Fruit fly (Drosophila melanogaster) whole organism, embryonic: ENCODE data around the gene Obp19a.

Source experiments
- B-H1 ChIP-seq: fragments of 200-800 bp; sonication (Bioruptor generic); IDR thresholded peaks from 3 replicates; pipeline ENCODE4 v1.3.6; 2022; ENCODE audit warnings: missing biosample characterization, missing genetic modification characterization
- CG11093 ChIP-seq: fragments of 200-800 bp; sonication (Bioruptor generic); IDR thresholded peaks from 3 replicates; pipeline ENCODE4 v1.3.6; 2022; ENCODE audit warnings: missing biosample characterization, missing genetic modification characterization
- CG11504 ChIP-seq: fragments of 200-800 bp; sonication (Bioruptor generic); optimal IDR thresholded peaks from 3 replicates; lab custom pipeline; 2019; ENCODE audit warnings: missing biosample characterization, mild to moderate bottlenecking, missing genetic modification characterization, moderate library complexity
- CG1233 ChIP-seq: fragments of 200-800 bp; sonication (Bioruptor generic); optimal IDR thresholded peaks from 4 replicates; lab custom pipeline; 2018; ENCODE audit warnings: missing biosample characterization, mild to moderate bottlenecking, missing genetic modification characterization
- CG15269 ChIP-seq: fragments of 200-800 bp; sonication (Bioruptor generic); optimal IDR thresholded peaks from 2 replicates; lab custom pipeline; 2018; ENCODE audit warnings: missing biosample characterization, mild to moderate bottlenecking, missing genetic modification characterization, moderate library complexity
- CG1529 ChIP-seq: fragments of 200-800 bp; sonication (Bioruptor generic); optimal IDR thresholded peaks from 3 replicates; lab custom pipeline; 2018; ENCODE audit warnings: missing biosample characterization, missing genetic modification characterization
- CG17359 ChIP-seq: fragments of 200-800 bp; sonication (Bioruptor generic); optimal IDR thresholded peaks from 3 replicates; lab custom pipeline; 2018; ENCODE audit warnings: missing biosample characterization, mild to moderate bottlenecking, missing genetic modification characterization, moderate library complexity
- CG17568 ChIP-seq: fragments of 200-800 bp; sonication (Bioruptor generic); optimal IDR thresholded peaks from 2 replicates; lab custom pipeline; 2018; ENCODE audit warnings: missing biosample characterization, mild to moderate bottlenecking, missing genetic modification characterization, moderate library complexity
- CG1832 ChIP-seq: fragments of 200-800 bp; sonication (Bioruptor generic); optimal IDR thresholded peaks from 2 replicates; lab custom pipeline; 2017; ENCODE audit warnings: missing biosample characterization, mild to moderate bottlenecking, missing genetic modification characterization, inconsistent platforms
- CG2129 ChIP-seq: fragments of 200-800 bp; sonication (Bioruptor generic); IDR thresholded peaks from 2 replicates; pipeline ENCODE4 v1.3.6; 2022; ENCODE audit warnings: missing biosample characterization, missing genetic modification characterization; ENCODE audit not compliant: partially characterized antibody
- CG2199 ChIP-seq: fragments of 200-800 bp; sonication (Bioruptor generic); IDR thresholded peaks from 3 replicates; pipeline ENCODE4 v1.3.6; 2022; ENCODE audit warnings: missing biosample characterization, missing genetic modification characterization
- CG34224 ChIP-seq: fragments of 200-800 bp; sonication (Bioruptor generic); IDR thresholded peaks from 3 replicates; pipeline ENCODE4 v1.3.6; 2022; ENCODE audit warnings: missing biosample characterization, missing genetic modification characterization; ENCODE audit not compliant: partially characterized antibody
- CG4282 ChIP-seq: fragments of 200-800 bp; sonication (Bioruptor generic); optimal IDR thresholded peaks from 2 replicates; lab custom pipeline; 2016; ENCODE audit warnings: missing biosample characterization, missing genetic modification characterization
- CG43689 ChIP-seq: fragments of 200-800 bp; sonication (Bioruptor generic); IDR thresholded peaks from 2 replicates; pipeline ENCODE4 v1.3.6; 2022; ENCODE audit warnings: missing biosample characterization, missing genetic modification characterization
- CG4854 ChIP-seq: fragments of 200-800 bp; sonication (Bioruptor generic); optimal IDR thresholded peaks from 2 replicates; lab custom pipeline; 2016; ENCODE audit warnings: missing biosample characterization, missing genetic modification characterization, inconsistent platforms
- CG6175 ChIP-seq: fragments of 200-800 bp; sonication (Bioruptor generic); IDR thresholded peaks from 3 replicates; pipeline ENCODE4 v1.3.6; 2022; ENCODE audit warnings: missing biosample characterization, missing genetic modification characterization
- CG6654 ChIP-seq: fragments of 200-800 bp; sonication (Bioruptor generic); optimal IDR thresholded peaks from 2 replicates; lab custom pipeline; 2017; ENCODE audit warnings: missing biosample characterization, mild to moderate bottlenecking, missing genetic modification characterization
- CG7556 ChIP-seq: fragments of 200-800 bp; sonication (Bioruptor generic); optimal IDR thresholded peaks from 2 replicates; lab custom pipeline; 2017; ENCODE audit warnings: missing biosample characterization, mild to moderate bottlenecking, missing genetic modification characterization
- CG8924 ChIP-seq: fragments of 200-800 bp; optimal IDR thresholded peaks from 3 replicates; lab custom pipeline; 2019; ENCODE audit warnings: missing biosample characterization, mild to moderate bottlenecking, missing genetic modification characterization, moderate library complexity
- CG9876 ChIP-seq: fragments of 200-800 bp; sonication (Bioruptor generic); optimal IDR thresholded peaks from 2 replicates; lab custom pipeline; 2016; ENCODE audit warnings: missing biosample characterization, missing genetic modification characterization
- Dref ChIP-seq: fragments of 200-800 bp; sonication (Bioruptor generic); IDR thresholded peaks from 2 replicates; pipeline ENCODE4 v1.3.6; 2022; ENCODE audit warnings: missing biosample characterization, missing genetic modification characterization
- Fer2 ChIP-seq: fragments of 200-800 bp; sonication (Bioruptor generic); optimal IDR thresholded peaks from 2 replicates; lab custom pipeline; 2018; ENCODE audit warnings: missing biosample characterization, mild to moderate bottlenecking, missing genetic modification characterization, moderate library complexity
- MESR4 ChIP-seq: fragments of 200-800 bp; sonication (Bioruptor generic); optimal IDR thresholded peaks from 2 replicates; lab custom pipeline; 2018; ENCODE audit warnings: missing biosample characterization, mild to moderate bottlenecking, missing genetic modification characterization, moderate library complexity
- Mad ChIP-seq: fragments of 200-800 bp; sonication (Bioruptor generic); optimal IDR thresholded peaks from 2 replicates; lab custom pipeline; 2016; ENCODE audit warnings: missing biosample characterization, missing genetic modification characterization
- NC2α ChIP-seq: fragments of 200-800 bp; sonication (Bioruptor generic); optimal IDR thresholded peaks from 2 replicates; lab custom pipeline; 2016; ENCODE audit warnings: missing biosample characterization, missing genetic modification characterization
- NC2β ChIP-seq: fragments of 200-800 bp; sonication (Bioruptor generic); optimal IDR thresholded peaks from 2 replicates; lab custom pipeline; 2016; ENCODE audit warnings: missing biosample characterization, missing genetic modification characterization
- Oaz ChIP-seq: fragments of 200-800 bp; sonication (Bioruptor generic); IDR thresholded peaks from 2 replicates; pipeline ENCODE4 v1.3.6; 2022; ENCODE audit warnings: missing biosample characterization, missing genetic modification characterization
- Stat92E ChIP-seq, 3 experiments: fragments of >200 bp in 2 of 3; fragments of 200-800 bp in 1 of 3; sonication (Bioruptor generic) in 1 of 3; optimal IDR thresholded peaks; 2 replicates each; lab custom pipeline; 2017 to 2019; ENCODE audit warnings: missing biosample characterization in 3 of 3, missing genetic modification characterization in 3 of 3, mild to moderate bottlenecking in 1 of 3, moderate library complexity in 1 of 3
- Trl ChIP-seq, 3 experiments: fragments of >200 bp in 2 of 3; fragments of 200-800 bp in 1 of 3; sonication (Bioruptor generic) in 1 of 3; optimal IDR thresholded peaks; 2 replicates in 1 of 3; 3 replicates in 2 of 3; lab custom pipeline; 2016 to 2017; ENCODE audit warnings: missing biosample characterization in 1 of 3, missing genetic modification characterization in 1 of 3
- Xbp1 ChIP-seq: fragments of 200-800 bp; sonication (Bioruptor generic); optimal IDR thresholded peaks from 3 replicates; lab custom pipeline; 2016; ENCODE audit warnings: missing biosample characterization, mild to moderate bottlenecking, missing genetic modification characterization
- ap ChIP-seq: fragments of 200-800 bp; sonication (Bioruptor generic); IDR thresholded peaks from 2 replicates; pipeline ENCODE4 v1.3.6; 2022; ENCODE audit warnings: missing biosample characterization, missing genetic modification characterization
- bcd ChIP-seq: fragments of 200-800 bp; sonication (Bioruptor generic); optimal IDR thresholded peaks from 2 replicates; lab custom pipeline; 2017; ENCODE audit warnings: missing biosample characterization, mild to moderate bottlenecking, missing genetic modification characterization
- fd102C ChIP-seq: fragments of 200-800 bp; sonication (Bioruptor generic); optimal IDR thresholded peaks from 2 replicates; lab custom pipeline; 2018; ENCODE audit warnings: missing biosample characterization, mild to moderate bottlenecking, missing genetic modification characterization, moderate library complexity
- hb ChIP-seq: fragments of 200-800 bp; sonication (Bioruptor generic); IDR thresholded peaks from 3 replicates; pipeline ENCODE4 v1.3.6; 2022; ENCODE audit warnings: missing biosample characterization, missing genetic modification characterization; ENCODE audit not compliant: partially characterized antibody
- her ChIP-seq: fragments of 200-800 bp; sonication (Bioruptor generic); optimal IDR thresholded peaks from 2 replicates; lab custom pipeline; 2016; ENCODE audit warnings: missing biosample characterization, missing genetic modification characterization
- ind ChIP-seq: fragments of 200-800 bp; sonication (Bioruptor generic); optimal IDR thresholded peaks from 3 replicates; lab custom pipeline; 2016; ENCODE audit warnings: missing biosample characterization, missing genetic modification characterization
- maf-S ChIP-seq: fragments of 200-800 bp; sonication (Bioruptor generic); optimal IDR thresholded peaks from 2 replicates; lab custom pipeline; 2016; ENCODE audit warnings: missing biosample characterization, missing genetic modification characterization
- mld ChIP-seq: fragments of 200-800 bp; sonication (Bioruptor generic); IDR thresholded peaks from 3 replicates; pipeline ENCODE4 v1.3.6; 2022; ENCODE audit warnings: missing biosample characterization, missing genetic modification characterization; ENCODE audit not compliant: partially characterized antibody
- nau ChIP-seq: fragments of 200-800 bp; sonication (Bioruptor generic); optimal IDR thresholded peaks from 3 replicates; lab custom pipeline; 2017; ENCODE audit warnings: missing biosample characterization, mild to moderate bottlenecking, missing genetic modification characterization, missing genetic modification reagents
- nerfin-1 ChIP-seq: fragments of 200-800 bp; sonication (Bioruptor generic); optimal IDR thresholded peaks from 3 replicates; lab custom pipeline; 2019; ENCODE audit warnings: missing biosample characterization, mild to moderate bottlenecking, missing genetic modification characterization, moderate library complexity
- nmo ChIP-seq: fragments of 200-800 bp; sonication (Bioruptor generic); optimal IDR thresholded peaks from 2 replicates; lab custom pipeline; 2018; ENCODE audit warnings: missing biosample characterization, mild to moderate bottlenecking, missing genetic modification characterization, moderate library complexity
- onecut ChIP-seq: fragments of 200-800 bp; sonication (Bioruptor generic); IDR thresholded peaks from 2 replicates; pipeline ENCODE4 v1.3.6; 2022; ENCODE audit warnings: missing biosample characterization, missing genetic modification characterization
- org-1 ChIP-seq: fragments of 200-800 bp; sonication (Bioruptor generic); optimal IDR thresholded peaks from 2 replicates; lab custom pipeline; 2017; ENCODE audit warnings: missing biosample characterization, missing genetic modification characterization
- pb ChIP-seq: fragments of 200-800 bp; sonication (Bioruptor generic); optimal IDR thresholded peaks from 3 replicates; lab custom pipeline; 2016; ENCODE audit warnings: missing biosample characterization, missing genetic modification characterization
- schlank ChIP-seq: fragments of 200-800 bp; sonication (Bioruptor generic); optimal IDR thresholded peaks from 2 replicates; lab custom pipeline; 2018; ENCODE audit warnings: missing biosample characterization, mild to moderate bottlenecking, missing genetic modification characterization
- twi ChIP-seq: fragments of 200-800 bp; optimal IDR thresholded peaks from 2 replicates; lab custom pipeline; 2019; ENCODE audit warnings: missing biosample characterization, mild to moderate bottlenecking, missing genetic modification characterization, moderate library complexity
- vnd ChIP-seq: fragments of 200-800 bp; sonication (Bioruptor generic); IDR thresholded peaks from 3 replicates; pipeline ENCODE4 v1.3.6; 2022; ENCODE audit warnings: missing biosample characterization, missing genetic modification characterization; ENCODE audit not compliant: partially characterized antibody
- zfh2 ChIP-seq: fragments of 200-800 bp; sonication (Bioruptor generic); optimal IDR thresholded peaks from 2 replicates; lab custom pipeline; 2016; ENCODE audit warnings: missing biosample characterization, missing genetic modification characterization

The Obp19a gene

DNA sequence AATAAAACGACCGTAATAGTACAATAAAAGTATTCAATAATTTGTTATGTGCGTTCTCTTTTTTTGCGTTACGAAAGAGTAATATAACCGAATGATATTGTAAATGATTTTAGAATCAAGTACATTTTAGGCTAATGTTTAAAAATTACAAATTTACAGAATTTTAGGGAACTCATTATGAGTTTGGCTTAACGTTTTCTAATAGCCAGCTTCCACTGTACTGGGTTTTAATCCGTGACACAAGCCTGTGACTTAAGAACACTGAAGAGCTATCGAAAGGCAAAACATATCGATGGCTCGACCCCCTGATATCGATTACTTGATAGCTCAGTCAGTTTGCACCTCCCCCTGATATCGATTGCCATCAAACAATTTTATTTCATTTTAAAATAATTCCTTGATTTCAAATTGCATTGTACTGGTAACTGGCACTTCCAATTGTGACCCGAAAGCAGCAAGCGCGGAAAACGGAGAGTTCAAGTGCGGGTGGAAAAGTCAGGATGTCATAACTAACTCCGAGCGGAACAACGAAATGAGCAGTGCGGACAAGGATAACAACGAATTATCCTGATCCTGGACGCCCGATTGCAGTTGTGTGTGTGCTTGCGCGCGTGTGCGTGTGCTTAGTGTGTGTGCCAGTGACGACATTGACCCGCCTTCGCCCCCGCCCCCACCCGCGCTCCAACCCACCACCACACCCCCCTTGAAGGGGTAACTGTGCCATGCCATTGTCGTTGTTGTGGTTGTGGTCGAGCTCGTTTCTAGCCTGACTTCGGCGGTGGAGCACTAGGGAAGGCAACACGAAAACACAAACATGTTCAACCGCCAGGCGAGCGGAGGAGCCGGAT is 21.3 kb upstream of the Obp19a start, which contains the start of gene HERC2 (continued):
- no peak for TF ChIP-seq CG43689 (GFP tag; lab: Robert Waterston, UW)
- TF ChIP-seq B-H1 = no peak
- TF ChIP-seq CG11093 = 0 out of 3 replicates have a peak, but pooled peaks have one; percentile 40
- no peak for TF ChIP-seq NC2α (GFP tag; lab: Kevin White, UChicago)
- TF ChIP-seq Trl (optimal IDR thresholded peaks at IDR 0.05; lab: Kevin White, UChicago) = no peak
- TF ChIP-seq Trl (GFP tag; optimal IDR thresholded peaks at IDR 0.05; lab: Kevin White, UChicago) = peak; percentile 23
- TF ChIP-seq org-1 (GFP tag; lab: Kevin White, UChicago) = no peak
- TF ChIP-seq CG2129 (GFP tag; lab: Robert Waterston, UW) = peak; percentile 69
- TF ChIP-seq Dref = peak; percentile 99
- no peak for TF ChIP-seq fd102C (GFP tag; lab: Kevin White, UChicago)
- TF ChIP-seq CG4282 = no peak
- 0 out of 2 replicates have a peak, but pooled peaks have one; percentile 31 for TF ChIP-seq ap (GFP tag; lab: Robert Waterston, UW)
- peak; percentile 32 for TF ChIP-seq her (GFP tag; lab: Kevin White, UChicago)
- TF ChIP-seq CG1832 (GFP tag; lab: Kevin White, UChicago) = no peak
- TF ChIP-seq Fer2 (tag; lab: Kevin White, UChicago) = no peak
- peak; percentile 17 for TF ChIP-seq Mad
- TF ChIP-seq CG17568 (GFP tag; lab: Kevin White, UChicago) = no peak
- no peak for TF ChIP-seq NC2β (GFP tag; lab: Kevin White, UChicago)
- no peak for TF ChIP-seq pb (GFP tag; lab: Kevin White, UChicago)
- peak; percentile 56 for TF ChIP-seq zfh2 (GFP tag; lab: Kevin White, UChicago)
- TF ChIP-seq onecut = no peak; the same call in 1 of the 2 replicates
- TF ChIP-seq nmo (GFP tag; lab: Kevin White, UChicago) = peak; percentile 45
- peak; percentile 89; the same call in 2 of the 3 replicates for TF ChIP-seq mld (GFP tag; lab: Robert Waterston, UW)
- TF ChIP-seq CG1233 = no peak
- TF ChIP-seq CG17359 (tag; lab: Kevin White, UChicago) = no peak
- TF ChIP-seq hb (GFP tag; lab: Robert Waterston, UW) = peak; percentile 91
- no peak for TF ChIP-seq CG15269 (tag; lab: Kevin White, UChicago)
- peak; percentile 87 for TF ChIP-seq vnd (GFP tag; lab: Robert Waterston, UW)
- TF ChIP-seq CG4854 = no peak
- no peak for TF ChIP-seq Stat92E (GFP tag; optimal IDR thresholded peaks at IDR 0.05; lab: Kevin White, UChicago)
- TF ChIP-seq CG2199 (GFP tag; lab: Robert Waterston, UW) = no peak
- TF ChIP-seq CG34224 (GFP tag; lab: Robert Waterston, UW) = peak; percentile 83
- peak; percentile 15 for TF ChIP-seq CG9876 (GFP tag; lab: Kevin White, UChicago)
- no peak for TF ChIP-seq CG11504 (tag; lab: Kevin White, UChicago)
- TF ChIP-seq CG7556 (GFP tag; lab: Kevin White, UChicago) = no peak
- TF ChIP-seq Xbp1 (GFP tag; lab: Kevin White, UChicago) = peak; percentile 53
- no peak for TF ChIP-seq Oaz
- TF ChIP-seq CG1529 (GFP tag; lab: Kevin White, UChicago) = no peak
- peak; percentile 58 for TF ChIP-seq ind
- no peak for TF ChIP-seq CG6654
- TF ChIP-seq twi (tag; lab: Kevin White, UChicago) = no peak
- TF ChIP-seq CG6175 = no peak; the same call in 2 of the 3 replicates
- TF ChIP-seq maf-S (GFP tag; lab: Kevin White, UChicago) = peak; percentile 16
- TF ChIP-seq bcd (GFP tag; lab: Kevin White, UChicago) = peak; percentile 56
- TF ChIP-seq schlank (tag; lab: Kevin White, UChicago) = no peak
- TF ChIP-seq CG8924 = no peak
- TF ChIP-seq nerfin-1 = peak; percentile 7
- TF ChIP-seq nau (GFP tag; lab: Kevin White, UChicago) = no peak
- peak; percentile 78 for TF ChIP-seq MESR4
